Worm (Caenorhabditis elegans) whole organism, L2 larva: Measurements from ENCODE around the gene ufbp-1.

Experiments
- C34F6.9 ChIP-seq: fragments of 150-350 bp; optimal IDR thresholded peaks from 2 replicates; lab custom pipeline; 2014; ENCODE audit warnings: missing biosample characterization, missing genetic modification characterization
- F13H6.1 ChIP-seq: sonication (generic microtip); optimal IDR thresholded peaks from 2 replicates; lab custom pipeline; 2016; ENCODE audit warnings: missing genetic modification characterization, missing compliant biosample characterization
- R02D3.7 ChIP-seq: fragments of 150-350 bp; optimal IDR thresholded peaks from 2 replicates; lab custom pipeline; 2014; ENCODE audit warnings: missing biosample characterization, missing genetic modification characterization
- Y55F3AM.14 ChIP-seq: fragments of 200-800 bp; sonication (Bioruptor generic); optimal IDR thresholded peaks from 2 replicates; lab custom pipeline; 2018; ENCODE audit warnings: mild to moderate bottlenecking, missing genetic modification characterization, missing compliant biosample characterization
- ZK546.5 ChIP-seq: sonication (generic microtip); optimal IDR thresholded peaks from 2 replicates; lab custom pipeline; 2017; ENCODE audit warnings: missing biosample characterization, missing genetic modification characterization
- alr-1 ChIP-seq: fragments of 150-350 bp; optimal IDR thresholded peaks from 2 replicates; lab custom pipeline; 2014; ENCODE audit warnings: missing biosample characterization, missing genetic modification characterization
- aly-2 ChIP-seq: fragments of 150-350 bp; optimal IDR thresholded peaks from 2 replicates; lab custom pipeline; 2014; ENCODE audit warnings: missing biosample characterization, missing genetic modification characterization
- ama-1 ChIP-seq: fragments of 150-350 bp; optimal IDR thresholded peaks from 2 replicates; lab custom pipeline; 2018; ENCODE audit warnings: inconsistent platforms
- blmp-1 ChIP-seq: sonication (generic microtip); optimal IDR thresholded peaks from 2 replicates; lab custom pipeline; 2017; ENCODE audit warnings: missing genetic modification characterization, mild to moderate bottlenecking, missing compliant biosample characterization, antibody characterized with exemption, moderate library complexity; ENCODE audit not compliant: insufficient read depth
- ceh-16 ChIP-seq: fragments of 150-350 bp; optimal IDR thresholded peaks from 2 replicates; lab custom pipeline; 2014; ENCODE audit warnings: missing biosample characterization, missing genetic modification characterization
- ceh-82 ChIP-seq: fragments of 150-350 bp; optimal IDR thresholded peaks from 2 replicates; lab custom pipeline; 2014; ENCODE audit warnings: missing biosample characterization, missing genetic modification characterization
- crh-2 ChIP-seq: sonication (generic microtip); optimal IDR thresholded peaks from 2 replicates; lab custom pipeline; 2017; ENCODE audit warnings: missing biosample characterization, missing genetic modification characterization
- dmd-4 ChIP-seq: sonication (generic microtip); optimal IDR thresholded peaks from 2 replicates; lab custom pipeline; 2017; ENCODE audit warnings: missing biosample characterization, missing genetic modification characterization
- egl-27 ChIP-seq: sonication (generic microtip); optimal IDR thresholded peaks from 3 replicates; lab custom pipeline; 2017; ENCODE audit warnings: missing biosample characterization, missing genetic modification reagents, missing genetic modification characterization
- elt-1 ChIP-seq: fragments of 150-350 bp; optimal IDR thresholded peaks from 2 replicates; lab custom pipeline; 2014; ENCODE audit warnings: missing biosample characterization, missing genetic modification characterization
- elt-3 ChIP-seq: sonication (generic microtip); optimal IDR thresholded peaks from 2 replicates; lab custom pipeline; 2017; ENCODE audit warnings: missing biosample characterization, missing genetic modification characterization
- fos-1 ChIP-seq: fragments of 150-350 bp; optimal IDR thresholded peaks from 2 replicates; lab custom pipeline; 2014; ENCODE audit warnings: missing biosample characterization, missing genetic modification characterization
- gmeb-1 ChIP-seq: fragments of 150-350 bp; optimal IDR thresholded peaks from 2 replicates; lab custom pipeline; 2014; ENCODE audit warnings: missing biosample characterization, missing genetic modification characterization
- lin-11 ChIP-seq: fragments of 150-350 bp; sonication (generic microtip); optimal IDR thresholded peaks from 2 replicates; lab custom pipeline; 2014; ENCODE audit warnings: missing biosample characterization, missing genetic modification characterization, inconsistent platforms, mixed read lengths
- lin-13 ChIP-seq: fragments of 150-350 bp; optimal IDR thresholded peaks from 2 replicates; lab custom pipeline; 2014; ENCODE audit warnings: missing biosample characterization, missing genetic modification reagents, missing genetic modification characterization
- lin-39 ChIP-seq: fragments of 150-350 bp; optimal IDR thresholded peaks from 2 replicates; lab custom pipeline; 2014; ENCODE audit warnings: missing biosample characterization, missing genetic modification reagents, missing genetic modification characterization
- lsy-2 ChIP-seq, 2 experiments: fragments of 150-350 bp in 1 of 2; sonication (generic microtip) in 1 of 2; optimal IDR thresholded peaks; 2 replicates each; lab custom pipeline; 2014 to 2017; ENCODE audit warnings: missing biosample characterization in 2 of 2, missing genetic modification characterization in 2 of 2
- mab-5 ChIP-seq: fragments of 150-350 bp; optimal IDR thresholded peaks from 2 replicates; lab custom pipeline; 2014; ENCODE audit warnings: missing biosample characterization, missing genetic modification characterization
- mbf-1 ChIP-seq: sonication (generic microtip); optimal IDR thresholded peaks from 2 replicates; lab custom pipeline; 2017; ENCODE audit warnings: missing biosample characterization, missing genetic modification characterization
- mdl-1 ChIP-seq, 2 experiments: fragments of 150-350 bp in 1 of 2; sonication (generic microtip) in 1 of 2; optimal IDR thresholded peaks; 2 replicates each; lab custom pipeline; 2017; ENCODE audit warnings: missing biosample characterization in 2 of 2, missing genetic modification characterization in 2 of 2
- nhr-10 ChIP-seq: sonication (generic microtip); optimal IDR thresholded peaks from 2 replicates; lab custom pipeline; 2017; ENCODE audit warnings: missing biosample characterization, missing genetic modification characterization
- nhr-11 ChIP-seq: fragments of 150-350 bp; optimal IDR thresholded peaks from 2 replicates; lab custom pipeline; 2014; ENCODE audit warnings: missing biosample characterization, missing genetic modification characterization
- nhr-12 ChIP-seq: fragments of 150-350 bp; optimal IDR thresholded peaks from 2 replicates; lab custom pipeline; 2014; ENCODE audit warnings: missing biosample characterization, missing genetic modification characterization
- nhr-129 ChIP-seq: fragments of 150-350 bp; optimal IDR thresholded peaks from 2 replicates; lab custom pipeline; 2014; ENCODE audit warnings: missing biosample characterization, missing genetic modification characterization
- nhr-21 ChIP-seq: fragments of 150-350 bp; optimal IDR thresholded peaks from 2 replicates; lab custom pipeline; 2014; ENCODE audit warnings: missing biosample characterization, missing genetic modification characterization
- nhr-23 ChIP-seq: fragments of 150-350 bp; optimal IDR thresholded peaks from 2 replicates; lab custom pipeline; 2014; ENCODE audit warnings: missing biosample characterization, missing genetic modification reagents, missing genetic modification characterization
- nhr-237 ChIP-seq: fragments of 150-350 bp; optimal IDR thresholded peaks from 2 replicates; lab custom pipeline; 2014; ENCODE audit warnings: missing biosample characterization, missing genetic modification characterization
- nhr-25 ChIP-seq: fragments of 150-350 bp; sonication (generic microtip); optimal IDR thresholded peaks from 3 replicates; lab custom pipeline; 2014; ENCODE audit warnings: missing biosample characterization, missing genetic modification characterization
- nhr-6 ChIP-seq: fragments of 150-350 bp; optimal IDR thresholded peaks from 2 replicates; lab custom pipeline; 2014; ENCODE audit warnings: missing biosample characterization, missing genetic modification characterization
- nhr-77 ChIP-seq: fragments of 150-350 bp; optimal IDR thresholded peaks from 2 replicates; lab custom pipeline; 2014; ENCODE audit warnings: missing biosample characterization, missing genetic modification characterization
- peb-1 ChIP-seq: fragments of 150-350 bp; optimal IDR thresholded peaks from 2 replicates; lab custom pipeline; 2014; ENCODE audit warnings: missing biosample characterization, missing genetic modification characterization
- sem-4 ChIP-seq: fragments of 150-350 bp; optimal IDR thresholded peaks from 2 replicates; lab custom pipeline; 2014; ENCODE audit warnings: missing biosample characterization, missing genetic modification reagents, missing genetic modification characterization
- skn-1 ChIP-seq: sonication (generic microtip); optimal IDR thresholded peaks from 2 replicates; lab custom pipeline; 2017; ENCODE audit warnings: missing biosample characterization, missing genetic modification characterization
- sma-3 ChIP-seq: sonication (generic microtip); optimal IDR thresholded peaks from 2 replicates; lab custom pipeline; 2016; ENCODE audit warnings: missing genetic modification reagents, missing genetic modification characterization, missing compliant biosample characterization
- sma-9 ChIP-seq, 2 experiments: fragments of 150-350 bp in 1 of 2; sonication (generic microtip) in 1 of 2; optimal IDR thresholded peaks; 2 replicates each; lab custom pipeline; 2014 to 2016; ENCODE audit warnings: missing genetic modification characterization in 2 of 2, mild to moderate bottlenecking in 1 of 2, missing biosample characterization in 1 of 2, missing compliant biosample characterization in 1 of 2, missing genetic modification reagents in 1 of 2, moderate library complexity in 1 of 2
- snpc-4 ChIP-seq: fragments of 150-350 bp; optimal IDR thresholded peaks from 2 replicates; lab custom pipeline; 2014; ENCODE audit warnings: missing biosample characterization, missing genetic modification characterization
- unc-39 ChIP-seq: fragments of 150-350 bp; optimal IDR thresholded peaks from 2 replicates; lab custom pipeline; 2014; ENCODE audit warnings: missing biosample characterization, missing genetic modification characterization
- unc-55 ChIP-seq: fragments of 150-350 bp; sonication (generic microtip); optimal IDR thresholded peaks from 3 replicates; lab custom pipeline; 2014; ENCODE audit warnings: missing biosample characterization, missing genetic modification reagents, missing genetic modification characterization
- unc-62 ChIP-seq: fragments of 150-350 bp; optimal IDR thresholded peaks from 2 replicates; lab custom pipeline; 2014; ENCODE audit warnings: missing biosample characterization, missing genetic modification reagents, missing genetic modification characterization
- zag-1 ChIP-seq: fragments of 150-350 bp; optimal IDR thresholded peaks from 2 replicates; lab custom pipeline; 2014; ENCODE audit warnings: missing biosample characterization, missing genetic modification characterization
- ztf-1 ChIP-seq: fragments of 200-800 bp; sonication (Bioruptor generic); conservative IDR thresholded peaks from 2 replicates; pipeline ENCODE4 v1.3.6; 2022; ENCODE audit warnings: missing genetic modification characterization, missing compliant biosample characterization
- ztf-11 ChIP-seq: sonication (generic microtip); optimal IDR thresholded peaks from 2 replicates; lab custom pipeline; 2017; ENCODE audit warnings: missing biosample characterization, missing genetic modification characterization
- ztf-4 ChIP-seq: fragments of 150-350 bp; optimal IDR thresholded peaks from 2 replicates; lab custom pipeline; 2014; ENCODE audit warnings: missing biosample characterization, missing genetic modification characterization

ufbp-1 gene

DNA sequence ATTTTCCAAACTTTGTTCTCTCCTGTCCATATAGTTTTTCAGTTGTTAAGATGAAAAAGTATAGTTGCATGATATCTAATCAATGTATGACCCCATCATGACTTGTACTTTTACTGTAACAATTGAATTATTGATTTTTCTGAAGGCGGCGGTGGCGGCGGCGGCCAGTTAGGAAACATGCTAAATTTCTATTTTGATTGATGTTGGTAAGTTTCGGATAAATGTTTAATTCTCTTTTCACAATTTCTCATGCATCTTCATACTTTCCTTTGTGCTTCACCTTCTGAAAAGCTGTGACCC, 25.5 kb downstream of the ufbp-1 start, which contains the start of gene sor-1:
Gene sor-1 (plus strand): TSS at position 201 of the 300 bp plus-strand sequence.
- TF ChIP-seq mab-5 (tag; lab: Kevin White, UChicago) (no peak), dmd-4 (tag; lab: Kevin White, UChicago) (no peak), R02D3.7 (no peak), C34F6.9 (tag; lab: Kevin White, UChicago) (no peak), F13H6.1 (tag; lab: Kevin White, UChicago) (no peak), ama-1 (lab: Kevin White, UChicago) (no peak), mdl-1 (tag; optimal IDR thresholded peaks at IDR 0.05; lab: Kevin White, UChicago) (no peak), crh-2 (tag; lab: Kevin White, UChicago) (no peak), skn-1 (tag; lab: Kevin White, UChicago) (no peak), blmp-1 (no peak), unc-62 (GFP tag; lab: Kevin White, UChicago) (no peak), nhr-77 (tag; lab: Kevin White, UChicago) (no peak), lin-13 (no peak), unc-55 (GFP tag; lab: Kevin White, UChicago) (no peak), ztf-11 (tag; lab: Kevin White, UChicago) (no peak), lin-11 (tag; lab: Kevin White, UChicago) (no peak)

DNA sequence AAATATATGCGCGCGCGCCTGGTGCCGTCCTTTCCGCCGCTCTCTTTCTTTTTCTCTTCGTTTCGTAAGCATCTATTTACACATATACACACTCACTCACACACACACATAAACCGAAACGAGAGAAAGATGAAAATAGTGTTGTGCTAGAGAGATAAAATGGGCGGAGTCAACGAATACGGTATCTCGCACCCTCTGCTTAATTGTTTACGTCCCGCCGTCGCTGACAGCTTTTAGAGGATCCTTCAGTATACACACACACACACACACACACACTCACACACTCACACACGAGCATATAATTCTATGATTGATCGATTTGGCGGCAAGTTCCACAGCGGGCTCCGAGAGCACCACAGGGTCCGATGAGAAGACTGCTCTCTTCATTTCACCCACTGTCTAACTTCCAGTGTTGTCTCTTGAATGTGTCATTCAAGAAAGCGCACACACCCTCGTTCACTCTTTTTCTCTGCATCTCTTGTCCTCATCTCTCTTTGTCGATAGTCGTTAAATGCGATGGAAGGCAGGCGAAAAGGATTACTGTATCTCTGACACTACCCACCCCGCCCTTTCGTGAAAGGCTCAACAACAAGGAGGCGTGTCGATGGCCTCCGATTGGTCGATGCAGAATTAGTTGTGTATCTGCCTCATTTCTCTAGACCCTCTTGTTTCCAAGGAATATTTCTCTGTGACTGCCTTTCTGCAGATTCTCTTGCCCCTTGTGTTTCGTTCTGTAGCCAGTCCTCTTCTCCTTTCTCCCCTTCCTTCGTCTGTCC, 26.0 kb downstream of the ufbp-1 start:
- TF ChIP-seq unc-62 (GFP tag; lab: Kevin White, UChicago) (peak; percentile 79), elt-1 (tag; lab: Kevin White, UChicago) (no peak), mbf-1 (tag; lab: Kevin White, UChicago) (no peak), elt-3 (tag; lab: Kevin White, UChicago) (no peak), nhr-23 (tag; lab: Kevin White, UChicago) (no peak), Y55F3AM.14 (GFP tag; lab: Kevin White, UChicago) (peak; percentile 88), C34F6.9 (tag; lab: Kevin White, UChicago) (peak; percentile 93), mab-5 (tag; lab: Kevin White, UChicago) (peak; percentile 95), ztf-11 (tag; lab: Kevin White, UChicago) (peak; percentile 49), sma-9 (GFP tag; optimal IDR thresholded peaks at IDR 0.05; lab: Kevin White, UChicago) (peak; percentile 89), sma-9 (tag; optimal IDR thresholded peaks at IDR 0.05; lab: Kevin White, UChicago) (no peak), peb-1 (tag; lab: Kevin White, UChicago) (no peak), nhr-25 (tag; lab: Kevin White, UChicago) (peak; percentile 90), nhr-129 (tag; lab: Kevin White, UChicago) (peak; percentile 97), fos-1 (tag; lab: Kevin White, UChicago) (peak; percentile 88), ceh-82 (tag; lab: Kevin White, UChicago) (peak; percentile 49), ztf-1 (GFP tag; lab: Robert Waterston, UW) (no peak), gmeb-1 (tag; lab: Kevin White, UChicago) (peak; percentile 73), lin-11 (tag; lab: Kevin White, UChicago) (peak; percentile 94), nhr-11 (tag; lab: Kevin White, UChicago) (no peak), ama-1 (lab: Kevin White, UChicago) (no peak), alr-1 (tag; lab: Kevin White, UChicago) (no peak), ztf-4 (tag; lab: Kevin White, UChicago) (peak; percentile 91), dmd-4 (tag; lab: Kevin White, UChicago) (no peak), nhr-12 (peak; percentile 62), mdl-1 (tag; optimal IDR thresholded peaks at IDR 0.05; lab: Kevin White, UChicago) (peak; percentile 74 to 90), lsy-2 (tag; optimal IDR thresholded peaks at IDR 0.05; lab: Kevin White, UChicago) (peak; percentile 95 to 99), nhr-21 (peak; percentile 90), nhr-77 (tag; lab: Kevin White, UChicago) (no peak), unc-39 (no peak), F13H6.1 (tag; lab: Kevin White, UChicago) (peak; percentile 98), skn-1 (tag; lab: Kevin White, UChicago) (no peak), lin-13 (peak; percentile 93), zag-1 (tag; lab: Kevin White, UChicago) (peak; percentile 89), nhr-237 (tag; lab: Kevin White, UChicago) (no peak), nhr-10 (tag; lab: Kevin White, UChicago) (peak; percentile 67), snpc-4 (peak; percentile 64), nhr-6 (tag; lab: Kevin White, UChicago) (peak; percentile 91), lin-39 (tag; lab: Kevin White, UChicago) (peak; percentile 90), R02D3.7 (peak; percentile 59), sma-3 (GFP tag; lab: Kevin White, UChicago) (peak; percentile 90), ZK546.5 (tag; lab: Kevin White, UChicago) (peak; percentile 60), blmp-1 (peak; percentile 77), egl-27 (tag; lab: Kevin White, UChicago) (peak; percentile 77), unc-55 (GFP tag; lab: Kevin White, UChicago) (peak; percentile 85), aly-2 (tag; lab: Kevin White, UChicago) (no peak), crh-2 (tag; lab: Kevin White, UChicago) (peak; percentile 96), sem-4 (tag; lab: Kevin White, UChicago) (peak; percentile 93), ceh-16 (tag; lab: Kevin White, UChicago) (peak; percentile 20)
